Worm (Caenorhabditis elegans) whole organism, L1 larva: Measurements from ENCODE around the gene dct-17.

ENCODE experiments used
- C04F5.9 ChIP-seq: sonication (generic microtip); optimal IDR thresholded peaks from 2 replicates; lab custom pipeline; 2016; ENCODE audit warnings: missing genetic modification characterization, missing compliant biosample characterization
- Y116A8C.19 ChIP-seq: sonication (generic microtip); optimal IDR thresholded peaks from 2 replicates; lab custom pipeline; 2016; ENCODE audit warnings: missing compliant biosample characterization, missing genetic modification characterization, borderline replicate concordance
- aha-1 ChIP-seq: fragments of 150-350 bp; optimal IDR thresholded peaks from 2 replicates; lab custom pipeline; 2014; ENCODE audit warnings: missing biosample characterization, missing genetic modification characterization
- aly-2 ChIP-seq: fragments of 150-350 bp; optimal IDR thresholded peaks from 2 replicates; lab custom pipeline; 2014; ENCODE audit warnings: missing biosample characterization, missing genetic modification characterization
- ama-1 ChIP-seq: fragments of 150-350 bp; optimal IDR thresholded peaks from 2 replicates; lab custom pipeline; 2014
- blmp-1 ChIP-seq: fragments of 150-350 bp; optimal IDR thresholded peaks from 2 replicates; lab custom pipeline; 2014; ENCODE audit warnings: missing biosample characterization, missing genetic modification characterization
- ceh-8 ChIP-seq: fragments of 200-800 bp; sonication (Bioruptor generic); optimal IDR thresholded peaks from 2 replicates; lab custom pipeline; 2018; ENCODE audit warnings: mild to moderate bottlenecking, missing genetic modification characterization, moderate library complexity, missing compliant biosample characterization
- ceh-82 ChIP-seq, 3 experiments: fragments of 150-350 bp in 1 of 3; sonication (generic microtip) in 2 of 3; optimal IDR thresholded peaks; 2 replicates each; lab custom pipeline; 2014 to 2017; ENCODE audit warnings: missing biosample characterization in 3 of 3, missing genetic modification characterization in 3 of 3
- ceh-90 ChIP-seq: sonication (generic microtip); optimal IDR thresholded peaks from 2 replicates; lab custom pipeline; 2016; ENCODE audit warnings: missing genetic modification characterization, missing compliant biosample characterization
- dpl-1 ChIP-seq, 3 experiments: fragments of 150-350 bp in 2 of 3; sonication (generic microtip) in 1 of 3; optimal IDR thresholded peaks; 2 replicates each; lab custom pipeline; 2014 to 2017; ENCODE audit warnings: missing biosample characterization in 3 of 3, missing genetic modification characterization in 3 of 3, missing genetic modification reagents in 3 of 3
- dsc-1 ChIP-seq: sonication (generic microtip); optimal IDR thresholded peaks from 2 replicates; lab custom pipeline; 2016; ENCODE audit warnings: mild to moderate bottlenecking, missing genetic modification characterization, missing compliant biosample characterization
- efl-1 ChIP-seq, 4 experiments: fragments of 150-350 bp; optimal IDR thresholded peaks in 3 of 4; peaks in 1 of 4; 1 replicate in 1 of 4; 2 replicates in 3 of 4; lab custom pipeline; 2014; ENCODE audit warnings: missing biosample characterization in 2 of 4, missing genetic modification characterization in 2 of 4, missing genetic modification reagents in 2 of 4
- egl-13 ChIP-seq: sonication (generic microtip); optimal IDR thresholded peaks from 2 replicates; lab custom pipeline; 2016; ENCODE audit warnings: missing genotype, missing genetic modification reagents, missing genetic modification characterization, missing compliant biosample characterization
- elt-2 ChIP-seq: sonication (generic microtip); optimal IDR thresholded peaks from 2 replicates; lab custom pipeline; 2016; ENCODE audit warnings: missing genetic modification characterization, mild to moderate bottlenecking, inconsistent platforms, missing compliant biosample characterization, missing genetic modification reagents
- elt-3 ChIP-seq, 6 experiments: fragments of 150-350 bp in 1 of 6; sonication (generic microtip); optimal IDR thresholded peaks; 2 replicates each; lab custom pipeline; 2017 to 2018; ENCODE audit warnings: missing biosample characterization in 6 of 6, missing genetic modification characterization in 6 of 6, inconsistent platforms in 1 of 6
- fos-1 ChIP-seq: fragments of 150-350 bp; optimal IDR thresholded peaks from 2 replicates; lab custom pipeline; 2014; ENCODE audit warnings: missing biosample characterization, missing genetic modification characterization
- grh-1 ChIP-seq: fragments of 200-800 bp; sonication (Bioruptor generic); IDR thresholded peaks from 2 replicates; pipeline ENCODE4 v1.3.6; 2022; ENCODE audit warnings: missing genetic modification reagents, missing genetic modification characterization, missing compliant biosample characterization
- hlh-17 ChIP-seq: fragments of 200-800 bp; sonication (Bioruptor generic); optimal IDR thresholded peaks from 2 replicates; lab custom pipeline; 2018; ENCODE audit warnings: missing genetic modification characterization, mild to moderate bottlenecking, missing compliant biosample characterization, moderate library complexity, borderline replicate concordance
- irx-1 ChIP-seq: sonication (generic microtip); optimal IDR thresholded peaks from 2 replicates; lab custom pipeline; 2016; ENCODE audit warnings: missing genetic modification characterization, missing compliant biosample characterization
- lin-14 ChIP-seq: fragments of 200-800 bp; sonication (Bioruptor generic); optimal IDR thresholded peaks from 2 replicates; lab custom pipeline; 2018; ENCODE audit warnings: mild to moderate bottlenecking, missing genetic modification characterization, moderate library complexity, missing compliant biosample characterization
- mef-2 ChIP-seq: fragments of 150-350 bp; optimal IDR thresholded peaks from 2 replicates; lab custom pipeline; 2014; ENCODE audit warnings: missing biosample characterization, missing genetic modification characterization
- mep-1 ChIP-seq: fragments of 150-350 bp; optimal IDR thresholded peaks from 2 replicates; lab custom pipeline; 2014; ENCODE audit warnings: missing biosample characterization, missing genetic modification characterization
- nhr-20 ChIP-seq: sonication (generic microtip); optimal IDR thresholded peaks from 2 replicates; lab custom pipeline; 2016; ENCODE audit warnings: mild to moderate bottlenecking, missing genetic modification characterization, missing compliant biosample characterization
- nhr-71 ChIP-seq: sonication (generic microtip); optimal IDR thresholded peaks from 2 replicates; lab custom pipeline; 2016; ENCODE audit warnings: mild to moderate bottlenecking, missing genetic modification characterization, moderate library complexity, missing compliant biosample characterization
- nhr-77 ChIP-seq: fragments of 150-350 bp; optimal IDR thresholded peaks from 2 replicates; lab custom pipeline; 2014; ENCODE audit warnings: missing biosample characterization, missing genetic modification characterization
- nhr-85 ChIP-seq: sonication (generic microtip); peaks from one replicate; lab custom pipeline; 2016; ENCODE audit warnings: missing genetic modification characterization, inconsistent platforms, missing compliant biosample characterization
- pqm-1 ChIP-seq: sonication (generic microtip); optimal IDR thresholded peaks from 3 replicates; lab custom pipeline; 2017; ENCODE audit warnings: missing biosample characterization, missing genetic modification characterization
- rnt-1 ChIP-seq: sonication (generic microtip); optimal IDR thresholded peaks from 2 replicates; lab custom pipeline; 2016; ENCODE audit warnings: mild to moderate bottlenecking, missing genetic modification characterization, moderate library complexity, missing compliant biosample characterization
- skn-1 ChIP-seq: fragments of 150-350 bp; optimal IDR thresholded peaks from 2 replicates; lab custom pipeline; 2014; ENCODE audit warnings: missing biosample characterization, missing genetic modification characterization
- snpc-4 ChIP-seq: fragments of 150-350 bp; optimal IDR thresholded peaks from 2 replicates; lab custom pipeline; 2014; ENCODE audit warnings: missing biosample characterization, missing genetic modification characterization
- snu-23 ChIP-seq: sonication (generic microtip); optimal IDR thresholded peaks from 2 replicates; lab custom pipeline; 2016; ENCODE audit warnings: missing genetic modification characterization, missing compliant biosample characterization
- sptf-1 ChIP-seq: fragments of 150-350 bp; optimal IDR thresholded peaks from 2 replicates; lab custom pipeline; 2014; ENCODE audit warnings: missing biosample characterization, missing genetic modification characterization
- tlp-1 ChIP-seq: fragments of 150-350 bp; optimal IDR thresholded peaks from 2 replicates; lab custom pipeline; 2014; ENCODE audit warnings: missing biosample characterization, missing genetic modification characterization
- unc-130 ChIP-seq: fragments of 150-350 bp; optimal IDR thresholded peaks from 2 replicates; lab custom pipeline; 2017; ENCODE audit warnings: missing biosample characterization, missing genetic modification characterization, inconsistent platforms
- unc-86 ChIP-seq: sonication (generic microtip); optimal IDR thresholded peaks from 2 replicates; lab custom pipeline; 2016; ENCODE audit warnings: missing genetic modification characterization, missing compliant biosample characterization
- zip-4 ChIP-seq: fragments of 200-800 bp; sonication (Bioruptor generic); optimal IDR thresholded peaks from 2 replicates; lab custom pipeline; 2018; ENCODE audit warnings: mild to moderate bottlenecking, missing genetic modification characterization, moderate library complexity, missing compliant biosample characterization

The dct-17 gene

ce11 chrV:13757349-13757748 is 26.8 kb upstream of the dct-17 start (continued):
- TF ChIP-seq dpl-1 (GFP tag; optimal IDR thresholded peaks at IDR 0.05; lab: Kevin White, UChicago), result peak in 1 of 3 experiments; percentile 51
- no peak for TF ChIP-seq grh-1
- TF ChIP-seq fos-1 (tag; lab: Kevin White, UChicago), result no peak
- TF ChIP-seq rnt-1 (tag; lab: Kevin White, UChicago), result no peak
- TF ChIP-seq tlp-1 (tag; lab: Kevin White, UChicago), result no peak
- TF ChIP-seq irx-1 (tag; lab: Kevin White, UChicago), result no peak

- TF ChIP-seq skn-1 (tag; lab: Kevin White, UChicago), result peak; percentile 56
- TF ChIP-seq snu-23, result peak; percentile 24
- peak; percentile 72 for TF ChIP-seq lin-14 (GFP tag; lab: Kevin White, UChicago)
- no peak for TF ChIP-seq efl-1 (optimal IDR thresholded peaks at IDR 0.05; lab: Kevin White, UChicago)
- TF ChIP-seq efl-1 (GFP tag; optimal IDR thresholded peaks at IDR 0.05 in 1 of 2; lab: Kevin White, UChicago), result peak in 1 of 2 experiments; percentile 11
- no peak for TF ChIP-seq unc-130 (tag; lab: Kevin White, UChicago)
- TF ChIP-seq nhr-71 (tag; lab: Kevin White, UChicago), result peak; percentile 44
- TF ChIP-seq mep-1 (tag; lab: Kevin White, UChicago), result peak; percentile 38
- TF ChIP-seq blmp-1 (tag; lab: Kevin White, UChicago), result peak; percentile 23
- TF ChIP-seq aly-2 (tag; lab: Kevin White, UChicago), result no peak
- peak; percentile 13 for TF ChIP-seq nhr-85 (tag; lab: Kevin White, UChicago)
- TF ChIP-seq zip-4 (GFP tag; lab: Kevin White, UChicago), result no peak
- TF ChIP-seq, all 84 proteins: peak for 8
Observed at ce11 chrV:13756359-13757091, 25.9 kb upstream of the dct-17 start, which contains the start of gene F20G2.2. F20G2.2 (minus strand) TSS chrV:13756409.

DNA sequence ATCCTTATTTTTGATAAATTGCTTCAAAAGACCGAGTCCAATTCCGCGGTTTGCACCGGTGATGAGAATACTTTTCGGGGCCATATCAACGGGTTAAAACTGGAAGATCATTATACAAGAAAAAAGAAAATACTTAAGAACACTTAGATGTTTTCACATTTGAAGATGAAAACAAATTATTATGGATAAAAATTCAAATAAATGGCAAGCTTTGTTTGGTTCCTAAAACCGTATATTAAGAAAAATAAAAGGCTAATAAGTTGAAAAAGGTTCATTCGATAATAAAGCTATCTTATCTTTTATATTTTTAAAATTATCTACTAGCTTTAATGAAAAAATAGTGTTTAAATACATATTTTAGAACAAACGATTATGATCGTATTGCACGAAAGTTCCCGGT is 22.9 kb upstream of the dct-17 start, which contains the start of gene F20G2.1:
Gene F20G2.1, minus strand, starts transcription at position 101 of the 400 bp plus-strand sequence.
- no peak for TF ChIP-seq snpc-4 (tag; lab: Kevin White, UChicago)
- TF ChIP-seq aha-1 (tag; lab: Kevin White, UChicago), result no peak
- no peak for TF ChIP-seq ceh-90 (tag; lab: Kevin White, UChicago)
- TF ChIP-seq Y116A8C.19 (tag; lab: Kevin White, UChicago), result no peak
- no peak for TF ChIP-seq irx-1 (tag; lab: Kevin White, UChicago)
- no peak for TF ChIP-seq elt-3 (tag; optimal IDR thresholded peaks at IDR 0.05; lab: Kevin White, UChicago)
- no peak for TF ChIP-seq ama-1
- TF ChIP-seq nhr-77 (tag; lab: Kevin White, UChicago), result no peak

- TF ChIP-seq elt-2 (tag; lab: Kevin White, UChicago) (peak; percentile 41), C04F5.9 (tag; lab: Kevin White, UChicago) (no peak)
Observed at ce11 chrV:13751811-13752210, 21.2 kb upstream of the dct-17 start, which contains the start of gene cld-9. cld-9 (minus strand) TSS chrV:13751891.

ce11 chrV:13748658-13749057 is 18.1 kb upstream of the dct-17 start, which contains the start of gene F35E12.10:
F35E12.10 (minus strand) TSS chrV:13748758.
- TF ChIP-seq dsc-1 (tag; lab: Kevin White, UChicago) (no peak), efl-1 (optimal IDR thresholded peaks at IDR 0.05; lab: Kevin White, UChicago) (no peak), efl-1 (GFP tag; optimal IDR thresholded peaks at IDR 0.05 in 1 of 2; lab: Kevin White, UChicago) (no peak), mef-2 (tag; lab: Kevin White, UChicago) (no peak), sptf-1 (tag; lab: Kevin White, UChicago) (no peak), lin-14 (GFP tag; lab: Kevin White, UChicago) (no peak), elt-2 (tag; lab: Kevin White, UChicago) (no peak), ceh-82 (tag; optimal IDR thresholded peaks at IDR 0.05; lab: Kevin White, UChicago) (no peak), nhr-20 (tag; lab: Kevin White, UChicago) (no peak), ceh-8 (GFP tag; lab: Kevin White, UChicago) (no peak), hlh-17 (GFP tag; lab: Kevin White, UChicago) (no peak), egl-13 (tag; lab: Kevin White, UChicago) (no peak), dpl-1 (GFP tag; optimal IDR thresholded peaks at IDR 0.05; lab: Kevin White, UChicago) (no peak), skn-1 (tag; lab: Kevin White, UChicago) (no peak), Y116A8C.19 (tag; lab: Kevin White, UChicago) (no peak), pqm-1 (tag; lab: Kevin White, UChicago) (no peak), unc-86 (tag; lab: Kevin White, UChicago) (no peak)
